Worm (Caenorhabditis elegans): Measurements from ENCODE around the gene pap-2.
A peak's percentile ranks its signal among the peaks of the same experiment; 100 is the strongest.

pap-2 gene

ce11 chrII:9566045-9566444 lies 43.2 kb downstream of the pap-2 start:
- TF ChIP-seq klf-2 (GFP tag; conservative IDR thresholded peaks at IDR 0.05) (peak; percentile 83), cog-1 (tag; optimal IDR thresholded peaks at IDR 0.05) (peak; percentile 61), tab-1 (GFP tag; IDR thresholded peaks at IDR 0.05) (peak; percentile 97), ref-1 (GFP tag; conservative IDR thresholded peaks at IDR 0.05) (peak; percentile 93), T22C8.4 (GFP tag; IDR thresholded peaks at IDR 0.05) (peak; percentile 89), flt-1 (GFP tag; IDR thresholded peaks at IDR 0.05) (peak; percentile 97), med-1 (GFP tag; optimal IDR thresholded peaks at IDR 0.05; ENCODE audit: insufficient read depth) (peak; percentile 47), ztf-29 (GFP tag; IDR thresholded peaks at IDR 0.05) (peak; percentile 83), ztf-23 (GFP tag; IDR thresholded peaks at IDR 0.05) (peak; percentile 92)

- TF ChIP-seq ztf-29 (GFP tag; IDR thresholded peaks at IDR 0.05) (no peak), tab-1 (GFP tag; IDR thresholded peaks at IDR 0.05) (no peak), flt-1 (GFP tag; IDR thresholded peaks at IDR 0.05) (no peak), ztf-23 (GFP tag; IDR thresholded peaks at IDR 0.05) (no peak), T22C8.4 (GFP tag; IDR thresholded peaks at IDR 0.05) (no peak), cog-1 (tag; optimal IDR thresholded peaks at IDR 0.05) (no peak), med-1 (GFP tag; optimal IDR thresholded peaks at IDR 0.05; ENCODE audit: insufficient read depth) (no peak), ref-1 (GFP tag; conservative IDR thresholded peaks at IDR 0.05) (no peak), klf-2 (GFP tag; conservative IDR thresholded peaks at IDR 0.05) (no peak)
Measured at ce11 chrII:9560895-9561294, 48.3 kb downstream of the pap-2 start.

- no peak for TF ChIP-seq ref-1 (GFP tag; conservative IDR thresholded peaks at IDR 0.05)
- TF ChIP-seq med-1 (GFP tag; optimal IDR thresholded peaks at IDR 0.05; ENCODE audit: insufficient read depth): no peak
- no peak for TF ChIP-seq cog-1 (tag; optimal IDR thresholded peaks at IDR 0.05)
- TF ChIP-seq ztf-29 (GFP tag; IDR thresholded peaks at IDR 0.05): no peak
- no peak for TF ChIP-seq ztf-23 (GFP tag; IDR thresholded peaks at IDR 0.05)
- TF ChIP-seq klf-2 (GFP tag; conservative IDR thresholded peaks at IDR 0.05): no peak
- TF ChIP-seq tab-1 (GFP tag; IDR thresholded peaks at IDR 0.05): no peak
- no peak for TF ChIP-seq T22C8.4 (GFP tag; IDR thresholded peaks at IDR 0.05)
- no peak for TF ChIP-seq flt-1 (GFP tag; IDR thresholded peaks at IDR 0.05)
Measured at ce11 chrII:9559929-9560328, 49.3 kb downstream of the pap-2 start, which contains the start of gene F35H8.4. Gene F35H8.4 (minus strand): TSS chrII:9560029.

- no peak for TF ChIP-seq flt-1 (GFP tag; IDR thresholded peaks at IDR 0.05)
- no peak for TF ChIP-seq T22C8.4 (GFP tag; IDR thresholded peaks at IDR 0.05)
- no peak for TF ChIP-seq ztf-23 (GFP tag; IDR thresholded peaks at IDR 0.05)
- TF ChIP-seq ref-1 (GFP tag; conservative IDR thresholded peaks at IDR 0.05): no peak
- TF ChIP-seq tab-1 (GFP tag; IDR thresholded peaks at IDR 0.05): no peak
- no peak for TF ChIP-seq ztf-29 (GFP tag; IDR thresholded peaks at IDR 0.05)
Measured at ce11 chrII:9558906-9559305, 50.3 kb downstream of the pap-2 start.

All from whole organism, midembryonic.